Worm (Caenorhabditis elegans) whole organism, L1 larva: ENCODE measurements around the gene pbs-1.

ENCODE experiments used
- mdl-1 ChIP-seq, 2 experiments: fragments of 150-350 bp; optimal IDR thresholded peaks; 2 replicates each; lab custom pipeline; 2014 to 2017; ENCODE audit warnings: missing biosample characterization in 2 of 2, missing genetic modification characterization in 2 of 2, inconsistent platforms in 1 of 2
- nhr-28 ChIP-seq: fragments of 150-350 bp; optimal IDR thresholded peaks from 2 replicates; lab custom pipeline; 2014; ENCODE audit warnings: missing biosample characterization, missing genetic modification characterization

- TF ChIP-seq nhr-28 (tag; lab: Kevin White, UChicago) (no peak), mdl-1 (tag; optimal IDR thresholded peaks at IDR 0.05; lab: Kevin White, UChicago) (no peak)
Measured at ce11 chrIV:1724283-1724682, 14.7 kb upstream of the pbs-1 start, which contains the start of gene epic-3.
